Worm (Caenorhabditis elegans) whole organism, L2 larva: Measurements from ENCODE around the gene kcmf-1.

Experiments used
- ZK546.5 ChIP-seq: sonication (generic microtip); optimal IDR thresholded peaks from 2 replicates; lab custom pipeline; 2017; ENCODE audit warnings: missing biosample characterization, missing genetic modification characterization
- ceh-82 ChIP-seq: fragments of 150-350 bp; optimal IDR thresholded peaks from 2 replicates; lab custom pipeline; 2014; ENCODE audit warnings: missing biosample characterization, missing genetic modification characterization
- sma-9 ChIP-seq, 2 experiments: fragments of 150-350 bp in 1 of 2; sonication (generic microtip) in 1 of 2; optimal IDR thresholded peaks; 2 replicates each; lab custom pipeline; 2014 to 2016; ENCODE audit warnings: missing genetic modification characterization in 2 of 2, mild to moderate bottlenecking in 1 of 2, missing biosample characterization in 1 of 2, missing compliant biosample characterization in 1 of 2, missing genetic modification reagents in 1 of 2, moderate library complexity in 1 of 2

DNA sequence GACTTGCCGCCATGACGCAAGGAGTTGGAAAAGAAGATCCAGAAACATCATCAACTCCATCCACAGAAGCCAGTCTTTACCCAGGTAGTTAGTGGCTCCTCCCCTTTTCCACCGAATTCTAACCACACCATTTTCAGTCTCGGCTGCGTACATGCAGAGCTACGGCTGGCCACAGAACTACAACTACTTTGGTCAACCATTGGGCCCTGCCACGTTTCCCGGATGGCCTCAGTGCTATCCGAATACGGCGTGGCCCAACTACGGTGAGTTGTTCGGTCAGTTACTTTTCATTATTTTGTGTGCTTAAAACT, 14.2 kb upstream of the kcmf-1 start:
- no peak for TF ChIP-seq ceh-82 (tag; lab: Kevin White, UChicago)
- no peak for TF ChIP-seq sma-9 (GFP tag; optimal IDR thresholded peaks at IDR 0.05; lab: Kevin White, UChicago)
- no peak for TF ChIP-seq sma-9 (tag; optimal IDR thresholded peaks at IDR 0.05; lab: Kevin White, UChicago)
- TF ChIP-seq ZK546.5 (tag; lab: Kevin White, UChicago), result no peak
